Worm (Caenorhabditis elegans): Measurements from ENCODE around the gene algn-5.

The algn-5 gene

ce11 chrV:4162922-4163321, 32.5 kb upstream of the algn-5 start, which contains the start of gene Y45G5AM.4:
Gene Y45G5AM.4, plus strand, starts transcription at chrV:4163222.
- TF ChIP-seq ceh-24 (tag; optimal IDR thresholded peaks at IDR 0.05) (no peak), ceh-48 (tag; optimal IDR thresholded peaks at IDR 0.05) (no peak), F13H6.1 (tag; optimal IDR thresholded peaks at IDR 0.05) (no peak), fkh-10 (GFP tag; optimal IDR thresholded peaks at IDR 0.05) (no peak), fax-1 (tag; optimal IDR thresholded peaks at IDR 0.05) (no peak), ttx-3 (tag; optimal IDR thresholded peaks at IDR 0.05) (no peak), elt-4 (tag; optimal IDR thresholded peaks at IDR 0.05) (no peak), che-1 (tag; optimal IDR thresholded peaks at IDR 0.05) (no peak), ceh-22 (tag; optimal IDR thresholded peaks at IDR 0.05) (no peak)

DNA sequence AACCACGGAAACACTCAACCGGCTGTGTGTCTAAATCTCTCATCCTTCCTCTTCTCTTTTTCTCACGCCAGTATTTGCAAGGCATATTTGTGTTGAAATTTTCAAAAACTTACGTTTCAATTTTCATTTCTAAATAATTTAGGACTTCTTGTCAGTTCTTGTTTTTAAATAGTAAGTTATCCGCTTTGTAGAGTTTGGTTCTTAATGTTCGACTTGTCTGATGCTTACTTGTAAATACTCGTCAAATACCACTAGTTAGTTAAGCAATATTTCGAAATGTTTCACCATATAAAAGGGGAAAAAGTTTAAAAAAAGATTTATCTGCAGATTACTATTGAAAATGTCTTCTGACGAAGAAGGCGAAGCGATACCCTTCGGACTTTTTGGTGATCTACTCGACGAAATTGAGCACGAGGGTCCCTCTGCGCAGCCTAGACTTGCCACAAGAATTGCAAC, 30.8 kb upstream of the algn-5 start, which contains the start of gene Y45G5AM.3:
TSS of gene Y45G5AM.3 (plus strand) at position 51 of the 456 bp plus-strand sequence.
- TF ChIP-seq C38D4.7 (GFP tag; optimal IDR thresholded peaks at IDR 0.05) (no peak), hlh-15 (tag; optimal IDR thresholded peaks at IDR 0.05) (no peak), ceh-48 (tag; optimal IDR thresholded peaks at IDR 0.05) (no peak), sdc-2 (tag; optimal IDR thresholded peaks at IDR 0.05) (no peak), npax-4 (tag; optimal IDR thresholded peaks at IDR 0.05) (no peak), elt-4 (tag; optimal IDR thresholded peaks at IDR 0.05) (no peak), ztf-16 (tag; optimal IDR thresholded peaks at IDR 0.05) (no peak), odd-2 (tag; optimal IDR thresholded peaks at IDR 0.05) (no peak), rnt-1 (tag; optimal IDR thresholded peaks at IDR 0.05) (no peak), sox-4 (tag; optimal IDR thresholded peaks at IDR 0.05) (no peak), tbx-2 (tag; optimal IDR thresholded peaks at IDR 0.05) (no peak), unc-86 (tag; optimal IDR thresholded peaks at IDR 0.05) (no peak)

DNA sequence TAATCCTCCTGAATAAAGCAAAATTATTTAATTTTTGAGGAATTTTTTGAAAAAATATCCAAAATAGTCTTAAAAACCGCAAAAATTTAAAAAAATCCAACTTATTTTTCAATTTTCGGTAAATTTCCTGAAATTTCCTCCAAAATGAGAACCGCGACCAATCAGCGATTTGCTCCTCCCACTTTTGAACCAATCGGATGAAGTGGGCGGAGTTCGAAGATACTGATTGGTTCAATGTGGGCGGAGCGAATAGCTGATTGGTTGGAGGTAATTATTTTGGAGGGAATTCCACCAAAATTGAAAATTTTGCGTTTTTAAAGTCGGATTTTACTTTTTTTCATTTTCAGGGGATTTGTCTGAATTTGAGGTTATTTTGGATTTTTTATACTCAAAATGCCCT, 27.3 kb upstream of the algn-5 start:
- TF ChIP-seq elt-2 (tag; optimal IDR thresholded peaks at IDR 0.05) (no peak), elt-4 (tag; optimal IDR thresholded peaks at IDR 0.05) (no peak), unc-86 (tag; optimal IDR thresholded peaks at IDR 0.05) (no peak), ceh-48 (tag; optimal IDR thresholded peaks at IDR 0.05) (no peak), che-1 (tag; optimal IDR thresholded peaks at IDR 0.05) (no peak), ceh-34 (tag; optimal IDR thresholded peaks at IDR 0.05) (no peak), nfya-1 (tag; optimal IDR thresholded peaks at IDR 0.05) (peak; percentile 97)

DNA sequence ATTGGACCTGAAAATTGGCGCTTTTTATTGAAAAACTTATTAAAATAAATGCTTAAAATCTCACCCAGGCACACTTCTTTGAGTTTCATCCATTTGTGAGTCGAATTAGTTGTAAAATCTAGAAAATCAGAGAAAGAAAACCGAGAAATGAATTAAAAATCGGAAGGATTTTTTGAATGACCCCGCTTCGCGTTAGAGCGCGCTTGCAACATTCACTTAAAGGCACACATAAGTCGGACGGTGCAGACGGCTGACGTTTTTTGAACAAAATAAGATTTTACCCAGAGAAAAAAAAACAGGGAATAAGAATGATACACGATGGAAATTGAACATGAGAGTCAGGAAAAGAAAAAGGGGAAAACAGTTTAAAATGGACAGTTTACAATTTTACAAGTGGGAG, 25.7 kb upstream of the algn-5 start:
- TF ChIP-seq pag-3 (tag; optimal IDR thresholded peaks at IDR 0.05; ENCODE audit: borderline replicate concordance): no peak
- TF ChIP-seq nfya-1 (tag; optimal IDR thresholded peaks at IDR 0.05): peak; percentile 2
- TF ChIP-seq unc-55 (GFP tag; optimal IDR thresholded peaks at IDR 0.05): no peak

DNA sequence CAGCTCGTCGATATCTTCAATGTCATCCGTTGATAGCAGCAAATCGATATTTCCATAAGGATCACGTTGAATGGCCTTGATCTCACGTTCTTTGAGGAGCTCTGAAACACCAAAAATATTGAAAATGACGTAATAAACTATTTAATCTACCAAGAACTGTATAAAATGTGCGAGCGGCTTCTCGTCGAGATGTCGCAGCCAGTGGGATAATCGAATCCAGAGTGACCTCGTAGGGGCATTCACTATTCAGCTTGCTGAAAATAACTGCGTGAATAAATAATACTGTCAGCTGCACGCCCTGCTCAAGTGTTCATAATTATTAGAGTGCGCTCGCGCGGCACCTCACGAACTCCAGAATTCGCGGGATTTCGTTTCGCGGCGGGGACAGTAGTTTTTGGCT, 25.2 kb upstream of the algn-5 start, which contains the start of gene Y45G5AM.7:
TSS of gene Y45G5AM.7 (minus strand) at position 101 of the 400 bp plus-strand sequence.
- TF ChIP-seq ceh-31 (tag; optimal IDR thresholded peaks at IDR 0.05) (no peak), zip-5 (tag; optimal IDR thresholded peaks at IDR 0.05) (no peak), fkh-6 (tag; optimal IDR thresholded peaks at IDR 0.05) (no peak), F13H6.1 (tag; optimal IDR thresholded peaks at IDR 0.05) (no peak), pqm-1 (tag; optimal IDR thresholded peaks at IDR 0.05) (no peak), unc-42 (tag; optimal IDR thresholded peaks at IDR 0.05) (no peak), pax-1 (tag; optimal IDR thresholded peaks at IDR 0.05) (no peak), madf-2 (tag; optimal IDR thresholded peaks at IDR 0.05) (no peak), elt-4 (tag; optimal IDR thresholded peaks at IDR 0.05) (no peak), pat-9 (tag; optimal IDR thresholded peaks at IDR 0.05) (no peak), nhr-11 (tag; optimal IDR thresholded peaks at IDR 0.05) (no peak), mec-3 (tag; optimal IDR thresholded peaks at IDR 0.05; ENCODE audit: borderline replicate concordance) (no peak), ceh-48 (tag; optimal IDR thresholded peaks at IDR 0.05) (no peak), sox-4 (tag; optimal IDR thresholded peaks at IDR 0.05) (no peak), rnt-1 (tag; optimal IDR thresholded peaks at IDR 0.05) (no peak), pros-1 (tag; optimal IDR thresholded peaks at IDR 0.05) (no peak), K02D7.2 (tag; optimal IDR thresholded peaks at IDR 0.05) (no peak), hlh-13 (GFP tag; optimal IDR thresholded peaks at IDR 0.05) (no peak)
